Worm (Caenorhabditis elegans): ENCODE measurements around the gene H03G16.5.

The H03G16.5 gene

ce11 chrX:15035748-15036147, 20.9 kb downstream of the H03G16.5 start:
- TF ChIP-seq tbx-37 (GFP tag; conservative IDR thresholded peaks at IDR 0.05) (no peak), B0310.2 (tag; optimal IDR thresholded peaks at IDR 0.05) (no peak), ceh-13 (GFP tag; optimal IDR thresholded peaks at IDR 0.05) (no peak), tbx-11 (GFP tag; IDR thresholded peaks at IDR 0.05) (no peak), ceh-36 (tag; optimal IDR thresholded peaks at IDR 0.05) (no peak), hmbx-1 (tag; optimal IDR thresholded peaks at IDR 0.05) (no peak), sea-1 (GFP tag; conservative IDR thresholded peaks at IDR 0.05) (no peak), hnd-1 (tag; optimal IDR thresholded peaks at IDR 0.05) (no peak), ets-7 (tag; optimal IDR thresholded peaks at IDR 0.05) (no peak), F13C5.2 (tag; optimal IDR thresholded peaks at IDR 0.05) (no peak), scrt-1 (GFP tag; IDR thresholded peaks at IDR 0.05) (no peak), ama-1 (optimal IDR thresholded peaks at IDR 0.05) (no peak), tra-4 (tag; optimal IDR thresholded peaks at IDR 0.05) (no peak), pes-1 (GFP tag; IDR thresholded peaks at IDR 0.05) (no peak), aly-1 (tag; optimal IDR thresholded peaks at IDR 0.05) (no peak), flt-1 (GFP tag; IDR thresholded peaks at IDR 0.05) (no peak), hmg-4 (GFP tag; optimal IDR thresholded peaks at IDR 0.05) (no peak)

ce11 chrX:15034787-15035186, 21.9 kb downstream of the H03G16.5 start, which contains the start of gene dsc-1:
TSS of gene dsc-1 (minus strand) at chrX:15034832.
- TF ChIP-seq F13C5.2 (tag; optimal IDR thresholded peaks at IDR 0.05) (no peak), hmbx-1 (tag; optimal IDR thresholded peaks at IDR 0.05) (no peak), scrt-1 (GFP tag; IDR thresholded peaks at IDR 0.05) (no peak), tbx-11 (GFP tag; IDR thresholded peaks at IDR 0.05) (no peak), pes-1 (GFP tag; IDR thresholded peaks at IDR 0.05) (no peak), ceh-13 (GFP tag; optimal IDR thresholded peaks at IDR 0.05) (no peak), ceh-36 (tag; optimal IDR thresholded peaks at IDR 0.05) (peak; percentile 75), hnd-1 (tag; optimal IDR thresholded peaks at IDR 0.05) (no peak)

ce11 chrX:15027997-15028396, 28.6 kb downstream of the H03G16.5 start:
- no peak for TF ChIP-seq ets-7 (tag; optimal IDR thresholded peaks at IDR 0.05)
- no peak for TF ChIP-seq B0310.2 (tag; optimal IDR thresholded peaks at IDR 0.05)
- no peak for TF ChIP-seq ceh-36 (tag; optimal IDR thresholded peaks at IDR 0.05)
- TF ChIP-seq aly-1 (tag; optimal IDR thresholded peaks at IDR 0.05), result no peak
- no peak for TF ChIP-seq ama-1 (optimal IDR thresholded peaks at IDR 0.05)
- no peak for TF ChIP-seq sea-1 (GFP tag; conservative IDR thresholded peaks at IDR 0.05)
- TF ChIP-seq hmg-4 (GFP tag; optimal IDR thresholded peaks at IDR 0.05), result no peak
- TF ChIP-seq scrt-1 (GFP tag; IDR thresholded peaks at IDR 0.05), result no peak
- TF ChIP-seq tbx-11 (GFP tag; IDR thresholded peaks at IDR 0.05), result no peak
- TF ChIP-seq ceh-13 (GFP tag; optimal IDR thresholded peaks at IDR 0.05), result no peak
- TF ChIP-seq hnd-1 (tag; optimal IDR thresholded peaks at IDR 0.05), result no peak
- no peak for TF ChIP-seq tbx-37 (GFP tag; conservative IDR thresholded peaks at IDR 0.05)

ce11 chrX:15027566-15027965, 29.1 kb downstream of the H03G16.5 start:
- TF ChIP-seq scrt-1 (GFP tag; IDR thresholded peaks at IDR 0.05), result no peak
- TF ChIP-seq tbx-37 (GFP tag; conservative IDR thresholded peaks at IDR 0.05), result no peak
- no peak for TF ChIP-seq flt-1 (GFP tag; IDR thresholded peaks at IDR 0.05)
- TF ChIP-seq B0310.2 (tag; optimal IDR thresholded peaks at IDR 0.05), result no peak
- no peak for TF ChIP-seq hmbx-1 (tag; optimal IDR thresholded peaks at IDR 0.05)
- no peak for TF ChIP-seq sea-1 (GFP tag; conservative IDR thresholded peaks at IDR 0.05)
- no peak for TF ChIP-seq tra-4 (tag; optimal IDR thresholded peaks at IDR 0.05)
- TF ChIP-seq ceh-13 (GFP tag; optimal IDR thresholded peaks at IDR 0.05), result no peak
- TF ChIP-seq ceh-36 (tag; optimal IDR thresholded peaks at IDR 0.05), result no peak
- no peak for TF ChIP-seq hmg-4 (GFP tag; optimal IDR thresholded peaks at IDR 0.05)
- TF ChIP-seq aly-1 (tag; optimal IDR thresholded peaks at IDR 0.05), result no peak
- TF ChIP-seq ets-7 (tag; optimal IDR thresholded peaks at IDR 0.05), result no peak
- no peak for TF ChIP-seq tbx-11 (GFP tag; IDR thresholded peaks at IDR 0.05)
- no peak for TF ChIP-seq hnd-1 (tag; optimal IDR thresholded peaks at IDR 0.05)
- no peak for TF ChIP-seq pes-1 (GFP tag; IDR thresholded peaks at IDR 0.05)
- TF ChIP-seq F13C5.2 (tag; optimal IDR thresholded peaks at IDR 0.05), result no peak
- no peak for TF ChIP-seq ama-1 (optimal IDR thresholded peaks at IDR 0.05)

ce11 chrX:15026008-15026407, 30.6 kb downstream of the H03G16.5 start, which contains the start of gene seb-3:
TSS of gene seb-3 (plus strand) at chrX:15026308.
- TF ChIP-seq hmg-4 (GFP tag; optimal IDR thresholded peaks at IDR 0.05) (no peak), ceh-36 (tag; optimal IDR thresholded peaks at IDR 0.05) (no peak), scrt-1 (GFP tag; IDR thresholded peaks at IDR 0.05) (no peak), B0310.2 (tag; optimal IDR thresholded peaks at IDR 0.05) (no peak), ama-1 (optimal IDR thresholded peaks at IDR 0.05) (no peak), ets-7 (tag; optimal IDR thresholded peaks at IDR 0.05) (no peak), aly-1 (tag; optimal IDR thresholded peaks at IDR 0.05) (no peak), F13C5.2 (tag; optimal IDR thresholded peaks at IDR 0.05) (no peak), ceh-13 (GFP tag; optimal IDR thresholded peaks at IDR 0.05) (no peak), hmbx-1 (tag; optimal IDR thresholded peaks at IDR 0.05) (no peak), tra-4 (tag; optimal IDR thresholded peaks at IDR 0.05) (no peak), flt-1 (GFP tag; IDR thresholded peaks at IDR 0.05) (no peak), sea-1 (GFP tag; conservative IDR thresholded peaks at IDR 0.05) (no peak), pes-1 (GFP tag; IDR thresholded peaks at IDR 0.05) (no peak), tbx-11 (GFP tag; IDR thresholded peaks at IDR 0.05) (no peak), tbx-37 (GFP tag; conservative IDR thresholded peaks at IDR 0.05) (no peak), hnd-1 (tag; optimal IDR thresholded peaks at IDR 0.05) (no peak)

ce11 chrX:15016102-15016501, 40.5 kb downstream of the H03G16.5 start:
- TF ChIP-seq hmbx-1 (tag; optimal IDR thresholded peaks at IDR 0.05), result no peak
- no peak for TF ChIP-seq F13C5.2 (tag; optimal IDR thresholded peaks at IDR 0.05)
- no peak for TF ChIP-seq ets-7 (tag; optimal IDR thresholded peaks at IDR 0.05)
- TF ChIP-seq scrt-1 (GFP tag; IDR thresholded peaks at IDR 0.05), result no peak
- no peak for TF ChIP-seq tra-4 (tag; optimal IDR thresholded peaks at IDR 0.05)
- TF ChIP-seq flt-1 (GFP tag; IDR thresholded peaks at IDR 0.05), result no peak
- no peak for TF ChIP-seq hmg-4 (GFP tag; optimal IDR thresholded peaks at IDR 0.05)
- TF ChIP-seq sea-1 (GFP tag; conservative IDR thresholded peaks at IDR 0.05), result no peak
- no peak for TF ChIP-seq tbx-11 (GFP tag; IDR thresholded peaks at IDR 0.05)
- TF ChIP-seq ceh-36 (tag; optimal IDR thresholded peaks at IDR 0.05), result no peak
- TF ChIP-seq aly-1 (tag; optimal IDR thresholded peaks at IDR 0.05), result no peak
- no peak for TF ChIP-seq ceh-13 (GFP tag; optimal IDR thresholded peaks at IDR 0.05)
- TF ChIP-seq pes-1 (GFP tag; IDR thresholded peaks at IDR 0.05), result no peak
- TF ChIP-seq ama-1 (optimal IDR thresholded peaks at IDR 0.05), result no peak
- TF ChIP-seq tbx-37 (GFP tag; conservative IDR thresholded peaks at IDR 0.05), result no peak
- TF ChIP-seq B0310.2 (tag; optimal IDR thresholded peaks at IDR 0.05), result no peak
- no peak for TF ChIP-seq hnd-1 (tag; optimal IDR thresholded peaks at IDR 0.05)

- TF ChIP-seq sea-1 (GFP tag; conservative IDR thresholded peaks at IDR 0.05) (no peak), hmg-4 (GFP tag; optimal IDR thresholded peaks at IDR 0.05) (no peak), scrt-1 (GFP tag; IDR thresholded peaks at IDR 0.05) (no peak), hnd-1 (tag; optimal IDR thresholded peaks at IDR 0.05) (no peak)
Observed at ce11 chrX:15013941-15014453, 42.6 kb downstream of the H03G16.5 start.

Measured in whole organism, early embryonic.